Fruit fly (Drosophila melanogaster): Measurements from ENCODE around the gene daw.

Gene daw

dm6 chr2L:2855773-2856615 lies 50.9 kb downstream of the daw start, which contains the start of the genes CG3104 and RpS21 (continued):
- TF ChIP-seq croc (GFP tag; conservative IDR thresholded peaks at IDR 0.05) (peak; percentile 58), fd102C (GFP tag; optimal IDR thresholded peaks at IDR 0.05) (peak; percentile 62), HLH54F (GFP tag; optimal IDR thresholded peaks at IDR 0.05) (peak; percentile 88), CG32772 (GFP tag; IDR thresholded peaks at IDR 0.05) (peak; percentile 88), Antp (GFP tag; optimal IDR thresholded peaks at IDR 0.05) (peak; percentile 88), Hmx (GFP tag; optimal IDR thresholded peaks at IDR 0.05) (no peak), CG14667 (GFP tag; IDR thresholded peaks at IDR 0.05) (peak; percentile 86), Lim3 (GFP tag; IDR thresholded peaks at IDR 0.05) (0 out of 2 replicates have a peak, but pooled peaks have one; percentile 33), CrebB (tag; optimal IDR thresholded peaks at IDR 0.05) (peak; percentile 76), ap (GFP tag; IDR thresholded peaks at IDR 0.05) (peak; percentile 88), ash1 (GFP tag; optimal IDR thresholded peaks at IDR 0.05) (peak; percentile 77), wdn (GFP tag; IDR thresholded peaks at IDR 0.05) (peak; percentile 78), CG15696 (tag; optimal IDR thresholded peaks at IDR 0.05) (peak; percentile 69), CG6272 (GFP tag; IDR thresholded peaks at IDR 0.05) (peak; percentile 68), Myb (GFP tag; optimal IDR thresholded peaks at IDR 0.05) (peak; percentile 65), tin (GFP tag; optimal IDR thresholded peaks at IDR 0.05) (peak; percentile 85), CG2199 (GFP tag; IDR thresholded peaks at IDR 0.05) (peak; percentile 79; the same call in 1 of the 3 replicates), Hey (tag; optimal IDR thresholded peaks at IDR 0.05) (peak; percentile 79), CG4404 (GFP tag; IDR thresholded peaks at IDR 0.05) (peak; percentile 59; the same call in 1 of the 2 replicates), CG7372 (GFP tag; IDR thresholded peaks at IDR 0.05) (peak; percentile 88), CG4854 (GFP tag; optimal IDR thresholded peaks at IDR 0.05) (peak; percentile 75), Mrtf (GFP tag; IDR thresholded peaks at IDR 0.05) (peak; percentile 92), CG4617 (GFP tag; optimal IDR thresholded peaks at IDR 0.05; ENCODE audit: borderline replicate concordance) (peak; percentile 92), en (GFP tag; optimal IDR thresholded peaks at IDR 0.05) (peak; percentile 29), usp (GFP tag; optimal IDR thresholded peaks at IDR 0.05) (no peak), exex (tag; optimal IDR thresholded peaks at IDR 0.05) (peak; percentile 29), MESR4 (GFP tag; optimal IDR thresholded peaks at IDR 0.05) (peak; percentile 98), CG8944 (GFP tag; optimal IDR thresholded peaks at IDR 0.05) (peak; percentile 83), abd-A (tag; optimal IDR thresholded peaks at IDR 0.05) (peak; percentile 52), CG9876 (GFP tag; optimal IDR thresholded peaks at IDR 0.05) (peak; percentile 93), stwl (tag; optimal IDR thresholded peaks at IDR 0.05) (peak; percentile 79), dmrt11E (tag; optimal IDR thresholded peaks at IDR 0.05) (peak; percentile 65), mirr (GFP tag; optimal IDR thresholded peaks at IDR 0.05) (peak; percentile 89), CG1602 (GFP tag; optimal IDR thresholded peaks at IDR 0.05) (peak; percentile 72), CG6813 (GFP tag; optimal IDR thresholded peaks at IDR 0.05) (peak; percentile 67), CG4820 (GFP tag; optimal IDR thresholded peaks at IDR 0.05) (peak; percentile 72), mam (GFP tag; optimal IDR thresholded peaks at IDR 0.05) (peak; percentile 86), ro (GFP tag; IDR thresholded peaks at IDR 0.05) (peak; percentile 76), CG16813 (GFP tag; IDR thresholded peaks at IDR 0.05; ENCODE audit: partially characterized antibody) (no peak), gcm (GFP tag; optimal IDR thresholded peaks at IDR 0.05) (peak; percentile 4), CG8478 (optimal IDR thresholded peaks at IDR 0.05) (no peak), sob (GFP tag; IDR thresholded peaks at IDR 0.05) (peak; percentile 94), slou (GFP tag; optimal IDR thresholded peaks at IDR 0.05) (peak; percentile 82), Neu2 (GFP tag; optimal IDR thresholded peaks at IDR 0.05; ENCODE audit: borderline replicate concordance) (no peak), Hsf (GFP tag; optimal IDR thresholded peaks at IDR 0.05) (peak; percentile 85), gcm2 (GFP tag; optimal IDR thresholded peaks at IDR 0.05) (peak; percentile 76), ranshi (GFP tag; IDR thresholded peaks at IDR 0.05) (peak; percentile 96), CG8359 (GFP tag; optimal IDR thresholded peaks at IDR 0.05; ENCODE audit: borderline replicate concordance) (peak; percentile 43), az2 (GFP tag; optimal IDR thresholded peaks at IDR 0.05) (peak; percentile 75), CG32767 (GFP tag; IDR thresholded peaks at IDR 0.05) (peak; percentile 63; the same call in 1 of the 2 replicates)

Data from whole organism, embryonic.